Worm (Caenorhabditis elegans): ENCODE measurements around the gene F47F2.3.

ce11 chrX:3937483-3937882 lies 42.0 kb upstream of the F47F2.3 start:
- TF ChIP-seq nhr-77 (tag; optimal IDR thresholded peaks at IDR 0.05) (no peak), snpc-4 (tag; optimal IDR thresholded peaks at IDR 0.05) (no peak), nhr-129 (tag; optimal IDR thresholded peaks at IDR 0.05) (no peak), sem-4 (tag; optimal IDR thresholded peaks at IDR 0.05) (no peak)

Data from whole organism, L2 larva.